Worm (Caenorhabditis elegans) whole organism, L4/young adult: Measurements from ENCODE around the gene F19F10.3.

Experiments used
- dao-5 ChIP-seq: sonication (generic microtip); optimal IDR thresholded peaks from 2 replicates; lab custom pipeline; 2016; ENCODE audit warnings: missing genotype, missing genetic modification characterization, moderate library complexity, missing compliant biosample characterization
- him-1 ChIP-seq: sonication (generic microtip); optimal IDR thresholded peaks from 2 replicates; lab custom pipeline; 2016; ENCODE audit warnings: missing genotype, missing genetic modification reagents, missing genetic modification characterization, missing compliant biosample characterization

DNA sequence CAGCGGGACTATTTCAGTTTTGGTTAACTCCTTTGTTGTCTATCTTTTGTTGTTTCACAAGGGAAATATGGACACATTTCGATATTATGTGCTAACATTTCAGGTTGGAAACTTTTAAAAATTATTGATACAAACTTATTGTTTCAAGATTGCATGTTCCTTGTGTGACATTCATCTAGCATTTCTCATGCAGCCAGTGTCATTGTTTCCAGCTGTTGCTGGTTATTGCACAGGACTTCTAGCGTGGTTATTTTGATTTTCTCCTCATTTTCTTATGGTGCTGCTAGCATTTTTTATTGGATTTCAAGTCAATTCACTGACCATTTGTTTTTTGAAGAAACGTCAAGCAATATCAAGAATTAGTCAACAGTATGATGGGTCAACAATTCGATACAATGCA is 4.0 kb downstream of the F19F10.3 start:
- no peak for TF ChIP-seq him-1
- TF ChIP-seq dao-5 (tag; lab: Kevin White, UChicago): no peak
